Worm (Caenorhabditis elegans): Measurements from ENCODE around the gene klc-1.

klc-1 gene

ce11 chrIV:11051963-11052362 is 31.6 kb upstream of the klc-1 start:
- TF ChIP-seq daf-19 (GFP tag; conservative IDR thresholded peaks at IDR 0.05) (no peak), unc-62 (GFP tag; optimal IDR thresholded peaks at IDR 0.05 in 1 of 2) (peak in 1 of 2 experiments; percentile 91), unc-62 (tag; optimal IDR thresholded peaks at IDR 0.05) (no peak)

ce11 chrIV:11053652-11054317 is 29.8 kb upstream of the klc-1 start, which contains the start of the genes F36H1.12 and lin-3:
TSS of gene F36H1.12 (minus strand) at chrIV:11053702.
TSS of gene lin-3 (plus strand) at chrIV:11054308.
- TF ChIP-seq unc-130 (GFP tag; optimal IDR thresholded peaks at IDR 0.05) (peak; percentile 19), lin-38 (GFP tag; IDR thresholded peaks at IDR 0.05) (peak; percentile 85), daf-16 (GFP tag; optimal IDR thresholded peaks at IDR 0.05) (no peak), daf-16 (tag; optimal IDR thresholded peaks at IDR 0.05) (no peak), ceh-44 (GFP tag; IDR thresholded peaks at IDR 0.05) (0 out of 2 replicates have a peak, but pooled peaks have one; percentile 31), Y75B8A.6 (GFP tag; IDR thresholded peaks at IDR 0.05) (no peak)

DNA sequence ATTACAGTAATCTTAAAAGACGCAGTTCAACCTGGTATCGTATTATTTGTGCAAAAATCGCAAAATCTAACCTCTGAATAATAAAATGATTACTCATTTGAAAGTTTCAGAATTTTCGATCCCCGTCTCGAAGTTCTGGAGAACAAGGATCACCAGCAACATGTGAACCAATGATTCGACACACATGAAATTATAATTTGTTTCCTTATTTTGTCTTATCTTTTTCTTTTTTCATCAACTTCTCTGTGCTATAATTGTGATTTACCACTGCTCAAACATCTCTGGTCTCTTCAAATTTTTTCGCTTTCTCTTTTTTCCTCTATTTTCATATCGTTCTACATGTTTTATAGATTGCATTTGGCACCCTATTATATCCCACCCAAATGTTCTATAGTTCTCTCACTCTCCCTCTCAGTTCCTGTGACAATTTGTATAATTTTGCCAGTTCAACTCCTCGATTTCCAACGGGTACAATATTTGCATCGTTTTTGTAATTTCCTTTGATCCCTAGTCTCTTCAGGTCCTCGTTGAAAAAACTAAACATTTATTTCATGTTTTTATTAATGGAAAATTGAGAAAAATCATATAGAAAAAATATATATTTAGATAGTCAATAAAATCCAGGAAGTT is 20.4 kb upstream of the klc-1 start:
- TF ChIP-seq zip-2 (tag; optimal IDR thresholded peaks at IDR 0.05) (no peak), fos-1 (tag; optimal IDR thresholded peaks at IDR 0.05) (no peak), lir-3 (tag; optimal IDR thresholded peaks at IDR 0.05) (no peak), aha-1 (tag) (no peak), daf-16 (GFP tag; optimal IDR thresholded peaks at IDR 0.05) (peak in 1 of 2 experiments; percentile 78), daf-16 (tag; optimal IDR thresholded peaks at IDR 0.05) (no peak), ama-1 (optimal IDR thresholded peaks at IDR 0.05) (peak; percentile 48), unc-62 (GFP tag; optimal IDR thresholded peaks at IDR 0.05 in 1 of 2) (peak in 1 of 2 experiments; percentile 94), unc-62 (tag; optimal IDR thresholded peaks at IDR 0.05) (no peak), T26A8.4 (GFP tag; IDR thresholded peaks at IDR 0.05) (peak; percentile 66; the same call in 1 of the 2 replicates), nhr-28 (tag; optimal IDR thresholded peaks at IDR 0.05) (no peak)

DNA sequence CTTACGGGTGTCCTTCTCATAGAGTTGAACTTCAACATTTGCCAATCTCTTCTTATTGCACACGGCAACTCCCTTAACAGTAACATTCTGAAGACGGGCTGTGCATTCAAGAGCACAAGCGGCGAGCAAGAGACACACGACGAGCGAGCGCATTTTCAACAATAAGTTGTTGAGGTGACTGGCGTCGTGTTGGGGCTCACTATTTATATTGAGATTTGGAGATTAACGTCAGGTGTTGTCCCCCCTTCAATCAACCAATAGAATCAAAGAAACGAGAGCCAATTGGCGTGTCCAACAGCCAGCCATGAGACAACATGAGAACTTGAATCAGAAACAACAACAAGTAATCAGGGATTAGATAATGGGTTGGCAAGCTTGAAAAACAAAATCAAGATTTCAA is 19.6 kb upstream of the klc-1 start, which contains the start of gene ttr-16:
Gene ttr-16 (minus strand): TSS at position 176 of the 400 bp plus-strand sequence.
- no peak for TF ChIP-seq lir-3 (tag; optimal IDR thresholded peaks at IDR 0.05)
- no peak for TF ChIP-seq aha-1 (tag)
- peak in 1 of 2 experiments; percentile 91 for TF ChIP-seq daf-16 (GFP tag; optimal IDR thresholded peaks at IDR 0.05)
- no peak for TF ChIP-seq daf-16 (tag; optimal IDR thresholded peaks at IDR 0.05)
- no peak for TF ChIP-seq daf-8 (GFP tag; IDR thresholded peaks at IDR 0.05)
- no peak for TF ChIP-seq dmd-8 (GFP tag; IDR thresholded peaks at IDR 0.05)
- no peak for TF ChIP-seq Y48G9A.11 (GFP tag; IDR thresholded peaks at IDR 0.05)
- TF ChIP-seq dmd-9 (GFP tag; IDR thresholded peaks at IDR 0.05): no peak
- TF ChIP-seq tag-97 (GFP tag; IDR thresholded peaks at IDR 0.05): no peak
- no peak for TF ChIP-seq zip-11 (GFP tag; IDR thresholded peaks at IDR 0.05)
- TF ChIP-seq lsy-2 (tag; optimal IDR thresholded peaks at IDR 0.05): no peak
- no peak for TF ChIP-seq ztf-11 (tag; optimal IDR thresholded peaks at IDR 0.05)
- TF ChIP-seq fkh-10 (GFP tag; optimal IDR thresholded peaks at IDR 0.05): no peak
- no peak for TF ChIP-seq F26F4.8 (GFP tag; conservative IDR thresholded peaks at IDR 0.05)
- TF ChIP-seq nhr-11 (tag; optimal IDR thresholded peaks at IDR 0.05): peak; percentile 67
- no peak for TF ChIP-seq nhr-41 (GFP tag; IDR thresholded peaks at IDR 0.05)
- TF ChIP-seq nhr-10 (tag; optimal IDR thresholded peaks at IDR 0.05): no peak
- TF ChIP-seq lin-38 (GFP tag; IDR thresholded peaks at IDR 0.05): no peak
- TF ChIP-seq sdz-12 (GFP tag; optimal IDR thresholded peaks at IDR 0.05): no peak
- no peak for TF ChIP-seq snpc-4 (tag; optimal IDR thresholded peaks at IDR 0.05)
- peak; percentile 57 for TF ChIP-seq ama-1 (optimal IDR thresholded peaks at IDR 0.05)
- TF ChIP-seq ctbp-1 (GFP tag; IDR thresholded peaks at IDR 0.05): no peak
- no peak for TF ChIP-seq rbr-2 (tag; optimal IDR thresholded peaks at IDR 0.05)
- TF ChIP-seq mdl-1 (tag; optimal IDR thresholded peaks at IDR 0.05): no peak
- no peak for TF ChIP-seq attf-4 (tag; optimal IDR thresholded peaks at IDR 0.05)
- TF ChIP-seq daf-19 (GFP tag; conservative IDR thresholded peaks at IDR 0.05): no peak
